Worm (Caenorhabditis elegans): ENCODE data around the gene rmd-6.

- TF ChIP-seq C34B4.2 (tag; optimal IDR thresholded peaks at IDR 0.05) (no peak), nhr-90 (tag; optimal IDR thresholded peaks at IDR 0.05; ENCODE audit: poor library complexity) (no peak), unc-62 (GFP tag; optimal IDR thresholded peaks at IDR 0.05) (no peak), lir-3 (tag; optimal IDR thresholded peaks at IDR 0.05; ENCODE audit: poor library complexity) (no peak), unc-30 (tag; optimal IDR thresholded peaks at IDR 0.05) (no peak)
These were observed 17.8 kb downstream of the rmd-6 start for ce11 chrIV:5086243-5086960.
